Worm (Caenorhabditis elegans) whole organism, L4 larva: ENCODE data around the gene ceh-20.

Experiments
- F44E2.7 ChIP-seq: fragments of 200-800 bp; sonication (Bioruptor generic); IDR thresholded peaks from 2 replicates; pipeline ENCODE4 v2.1.2; 2022; ENCODE audit warnings: missing genetic modification characterization, missing compliant biosample characterization
- T20F7.1 ChIP-seq: fragments of 200-800 bp; sonication (Bioruptor generic); optimal IDR thresholded peaks from 2 replicates; lab custom pipeline; 2018; ENCODE audit warnings: mild to moderate bottlenecking, missing genetic modification characterization, missing compliant biosample characterization
- Y48G9A.11 ChIP-seq: fragments of 200-800 bp; sonication (Bioruptor generic); IDR thresholded peaks from 2 replicates; pipeline ENCODE4 v1.3.6; 2022; ENCODE audit warnings: missing genetic modification reagents, missing genetic modification characterization, missing compliant biosample characterization
- aha-1 ChIP-seq: fragments of 150-350 bp; peaks from one replicate; lab custom pipeline; 2014; ENCODE audit warnings: missing biosample characterization, missing genetic modification characterization
- attf-4 ChIP-seq: sonication (generic microtip); optimal IDR thresholded peaks from 3 replicates; lab custom pipeline; 2017; ENCODE audit warnings: missing biosample characterization, missing genetic modification characterization
- ceh-28 ChIP-seq: fragments of 150-350 bp; optimal IDR thresholded peaks from 2 replicates; lab custom pipeline; 2014; ENCODE audit warnings: missing biosample characterization, missing genetic modification reagents, missing genetic modification characterization
- ceh-44 ChIP-seq: fragments of 200-800 bp; sonication (Bioruptor generic); IDR thresholded peaks from 2 replicates; pipeline ENCODE4 v1.3.6; 2022; ENCODE audit warnings: missing genetic modification reagents, missing genetic modification characterization, missing compliant biosample characterization
- daf-16 ChIP-seq, 3 experiments: sonication (generic microtip); optimal IDR thresholded peaks; 2 replicates each; lab custom pipeline; 2016 to 2017; ENCODE audit warnings: missing genetic modification characterization in 3 of 3, missing genetic modification reagents in 3 of 3, mild to moderate bottlenecking in 2 of 3, missing compliant biosample characterization in 2 of 3, missing biosample characterization in 1 of 3, moderate library complexity in 1 of 3
- dmd-6 ChIP-seq: fragments of 200-800 bp; sonication (Bioruptor generic); IDR thresholded peaks from 2 replicates; pipeline ENCODE4 v1.3.6; 2022; ENCODE audit warnings: missing genetic modification reagents, missing genetic modification characterization, missing compliant biosample characterization
- dmd-9 ChIP-seq: fragments of 200-800 bp; sonication (Bioruptor generic); IDR thresholded peaks from 2 replicates; pipeline ENCODE4 v1.3.6; 2022; ENCODE audit warnings: missing genetic modification reagents, missing genetic modification characterization, missing compliant biosample characterization
- dpl-1 ChIP-seq: fragments of 150-350 bp; optimal IDR thresholded peaks from 2 replicates; lab custom pipeline; 2014; ENCODE audit warnings: missing biosample characterization, missing genetic modification reagents, missing genetic modification characterization
- dve-1 ChIP-seq: sonication (generic microtip); optimal IDR thresholded peaks from 2 replicates; lab custom pipeline; 2017; ENCODE audit warnings: antibody characterized with exemption, mild to moderate bottlenecking, missing genetic modification characterization, missing compliant biosample characterization; ENCODE audit not compliant: insufficient read depth
- egl-27 ChIP-seq: sonication (generic microtip); optimal IDR thresholded peaks from 3 replicates; lab custom pipeline; 2017; ENCODE audit warnings: missing biosample characterization, missing genetic modification reagents, missing genetic modification characterization
- egl-43 ChIP-seq: fragments of 200-800 bp; sonication (Bioruptor generic); IDR thresholded peaks from 2 replicates; pipeline ENCODE4 v1.3.6; 2022; ENCODE audit warnings: missing genetic modification reagents, missing genetic modification characterization, missing compliant biosample characterization
- hif-1 ChIP-seq, 2 experiments: sonication (generic microtip); optimal IDR thresholded peaks; 2 replicates each; lab custom pipeline; 2016 to 2017; ENCODE audit warnings: missing compliant biosample characterization in 2 of 2, missing genetic modification characterization in 2 of 2, missing genetic modification reagents in 2 of 2, missing genotype in 2 of 2, mild to moderate bottlenecking in 1 of 2
- hlh-11 ChIP-seq: fragments of 200-800 bp; sonication (Bioruptor generic); optimal IDR thresholded peaks from 2 replicates; lab custom pipeline; 2018; ENCODE audit warnings: mild to moderate bottlenecking, missing genetic modification characterization, missing compliant biosample characterization
- hlh-30 ChIP-seq: sonication (generic microtip); optimal IDR thresholded peaks from 2 replicates; lab custom pipeline; 2017; ENCODE audit warnings: antibody characterized with exemption, mild to moderate bottlenecking, missing genetic modification characterization, missing compliant biosample characterization; ENCODE audit not compliant: insufficient read depth
- lin-13 ChIP-seq: fragments of 150-350 bp; optimal IDR thresholded peaks from 2 replicates; lab custom pipeline; 2014; ENCODE audit warnings: missing biosample characterization, missing genetic modification reagents, missing genetic modification characterization
- lin-39 ChIP-seq: fragments of 150-350 bp; optimal IDR thresholded peaks from 2 replicates; lab custom pipeline; 2014; ENCODE audit warnings: missing biosample characterization, missing genetic modification reagents, missing genetic modification characterization
- lsy-2 ChIP-seq, 2 experiments: fragments of 150-350 bp in 1 of 2; sonication (generic microtip) in 1 of 2; optimal IDR thresholded peaks; 2 replicates each; lab custom pipeline; 2014 to 2017; ENCODE audit warnings: missing biosample characterization in 2 of 2, missing genetic modification characterization in 2 of 2
- madf-5 ChIP-seq, 2 experiments: fragments of 200-800 bp; sonication (Bioruptor generic); IDR thresholded peaks; 2 replicates each; pipeline ENCODE4 v1.3.6; 2022; ENCODE audit warnings: missing compliant biosample characterization in 2 of 2, missing genetic modification characterization in 2 of 2
- mep-1 ChIP-seq: fragments of 150-350 bp; sonication (generic microtip); optimal IDR thresholded peaks from 3 replicates; lab custom pipeline; 2014; ENCODE audit warnings: missing biosample characterization, missing genetic modification characterization
- mes-2 ChIP-seq: sonication (generic microtip); optimal IDR thresholded peaks from 2 replicates; lab custom pipeline; 2016; ENCODE audit warnings: missing genotype, mild to moderate bottlenecking, missing genetic modification characterization, missing compliant biosample characterization; ENCODE audit not compliant: poor library complexity, severe bottlenecking
- mxl-2 ChIP-seq: fragments of 200-800 bp; sonication (Bioruptor generic); conservative IDR thresholded peaks from 2 replicates; pipeline ENCODE4 v1.3.6; 2022; ENCODE audit warnings: missing genetic modification reagents, missing genetic modification characterization, missing compliant biosample characterization
- mxl-3 ChIP-seq: fragments of 200-800 bp; sonication (Bioruptor generic); optimal IDR thresholded peaks from 2 replicates; lab custom pipeline; 2018; ENCODE audit warnings: mild to moderate bottlenecking, missing genetic modification characterization, missing compliant biosample characterization
- nhr-102 ChIP-seq: sonication (generic microtip); optimal IDR thresholded peaks from 2 replicates; lab custom pipeline; 2016; ENCODE audit warnings: mild to moderate bottlenecking, missing genetic modification characterization, moderate library complexity, missing compliant biosample characterization
- nhr-11 ChIP-seq: fragments of 150-350 bp; optimal IDR thresholded peaks from 2 replicates; lab custom pipeline; 2014; ENCODE audit warnings: missing biosample characterization, missing genetic modification characterization
- nhr-25 ChIP-seq: sonication (generic microtip); optimal IDR thresholded peaks from 2 replicates; lab custom pipeline; 2017; ENCODE audit warnings: missing genetic modification characterization, mild to moderate bottlenecking, missing compliant biosample characterization, antibody characterized with exemption, moderate library complexity, borderline replicate concordance; ENCODE audit not compliant: insufficient read depth
- nhr-28 ChIP-seq: fragments of 150-350 bp; optimal IDR thresholded peaks from 2 replicates; lab custom pipeline; 2014; ENCODE audit warnings: missing biosample characterization, missing genetic modification characterization
- nhr-48 ChIP-seq: sonication (generic microtip); optimal IDR thresholded peaks from 2 replicates; lab custom pipeline; 2016; ENCODE audit warnings: mild to moderate bottlenecking, missing genetic modification characterization, missing compliant biosample characterization
- php-3 ChIP-seq: fragments of 200-800 bp; sonication (Bioruptor generic); IDR thresholded peaks from 2 replicates; pipeline ENCODE4 v1.3.6; 2022; ENCODE audit warnings: missing genetic modification reagents, missing genetic modification characterization, missing compliant biosample characterization
- pqm-1 ChIP-seq: sonication (generic microtip); optimal IDR thresholded peaks from 2 replicates; lab custom pipeline; 2017; ENCODE audit warnings: missing biosample characterization, missing genetic modification characterization
- rbr-2 ChIP-seq: sonication (generic microtip); optimal IDR thresholded peaks from 2 replicates; lab custom pipeline; 2016; ENCODE audit warnings: missing genotype, missing genetic modification characterization, missing compliant biosample characterization
- saeg-2 ChIP-seq: fragments of 200-800 bp; sonication (Bioruptor generic); IDR thresholded peaks from 2 replicates; pipeline ENCODE4 v1.3.6; 2022; ENCODE audit warnings: missing genetic modification reagents, missing genetic modification characterization, missing compliant biosample characterization
- skn-1 ChIP-seq: fragments of 150-350 bp; optimal IDR thresholded peaks from 2 replicates; lab custom pipeline; 2014; ENCODE audit warnings: missing biosample characterization, missing genetic modification characterization
- snpc-4 ChIP-seq: fragments of 150-350 bp; optimal IDR thresholded peaks from 2 replicates; lab custom pipeline; 2014; ENCODE audit warnings: missing biosample characterization, missing genetic modification characterization
- zag-1 ChIP-seq: fragments of 150-350 bp; optimal IDR thresholded peaks from 2 replicates; lab custom pipeline; 2014; ENCODE audit warnings: missing biosample characterization, missing genetic modification characterization
- zfp-2 ChIP-seq: sonication (generic microtip); optimal IDR thresholded peaks from 2 replicates; lab custom pipeline; 2016; ENCODE audit warnings: mild to moderate bottlenecking, missing genetic modification characterization, missing compliant biosample characterization
- zip-11 ChIP-seq: fragments of 200-800 bp; sonication (Bioruptor generic); IDR thresholded peaks from 2 replicates; pipeline ENCODE4 v1.3.6; 2022; ENCODE audit warnings: missing genetic modification characterization, missing compliant biosample characterization
- ztf-7 ChIP-seq: fragments of 150-350 bp; optimal IDR thresholded peaks from 2 replicates; lab custom pipeline; 2014; ENCODE audit warnings: missing biosample characterization, missing genetic modification characterization

Gene ceh-20

ce11 chrIII:6961167-6961566, 18.5 kb upstream of the ceh-20 start (continued):
- TF ChIP-seq mxl-2 (GFP tag; lab: Robert Waterston, UW), result no peak
- no peak for TF ChIP-seq zag-1 (tag; lab: Kevin White, UChicago)
- TF ChIP-seq zfp-2, result no peak
- peak; percentile 57 for TF ChIP-seq dve-1 (tag; lab: Kevin White, UChicago)
- TF ChIP-seq Y48G9A.11 (GFP tag; lab: Robert Waterston, UW), result peak; percentile 63; the same call in 1 of the 2 replicates
- peak; percentile 60 for TF ChIP-seq aha-1 (tag; lab: Kevin White, UChicago)
- peak; percentile 53 for TF ChIP-seq mes-2 (tag; lab: Kevin White, UChicago)
- TF ChIP-seq lin-13 (GFP tag; lab: Kevin White, UChicago), result peak; percentile 2

ce11 chrIII:6961937-6962504, 17.7 kb upstream of the ceh-20 start, which contains the start of the genes rpn-6.1 and F57B9.1:
Gene rpn-6.1, minus strand, starts transcription at chrIII:6962001.
Gene F57B9.1, plus strand, starts transcription at chrIII:6962090.
- TF ChIP-seq lsy-2 (tag; optimal IDR thresholded peaks at IDR 0.05; lab: Kevin White, UChicago) (peak in 1 of 2 experiments; percentile 78), hlh-11 (tag; lab: Kevin White, UChicago) (peak; percentile 78), daf-16 (GFP tag; optimal IDR thresholded peaks at IDR 0.05; lab: Kevin White, UChicago) (peak in 1 of 2 experiments; percentile 72), daf-16 (tag; optimal IDR thresholded peaks at IDR 0.05; lab: Kevin White, UChicago) (peak; percentile 55), dmd-6 (peak; percentile 38), ceh-28 (no peak), saeg-2 (GFP tag; lab: Robert Waterston, UW) (no peak), ztf-7 (tag; lab: Kevin White, UChicago) (peak; percentile 28), attf-4 (tag; lab: Kevin White, UChicago) (no peak), egl-27 (no peak), rbr-2 (no peak), lin-39 (no peak), pqm-1 (tag; lab: Kevin White, UChicago) (peak; percentile 44), mxl-3 (GFP tag; lab: Kevin White, UChicago) (no peak), dmd-9 (GFP tag; lab: Robert Waterston, UW) (no peak), hif-1 (tag; optimal IDR thresholded peaks at IDR 0.05; lab: Kevin White, UChicago) (peak; percentile 62 to 97), mxl-2 (GFP tag; lab: Robert Waterston, UW) (no peak), madf-5 (GFP tag; IDR thresholded peaks at IDR 0.05; lab: Robert Waterston, UW) (no peak), php-3 (GFP tag; lab: Robert Waterston, UW) (no peak), skn-1 (tag; lab: Kevin White, UChicago) (no peak), dve-1 (tag; lab: Kevin White, UChicago) (peak; percentile 55), hlh-30 (peak; percentile 87), F44E2.7 (GFP tag; lab: Robert Waterston, UW) (no peak), nhr-102 (tag; lab: Kevin White, UChicago) (no peak), T20F7.1 (GFP tag; lab: Kevin White, UChicago) (peak; percentile 71), Y48G9A.11 (GFP tag; lab: Robert Waterston, UW) (no peak), nhr-28 (tag; lab: Kevin White, UChicago) (peak; percentile 68), egl-43 (GFP tag; lab: Robert Waterston, UW) (no peak), dpl-1 (GFP tag; lab: Kevin White, UChicago) (no peak), nhr-25 (tag; lab: Kevin White, UChicago) (no peak), aha-1 (tag; lab: Kevin White, UChicago) (peak; percentile 12), mep-1 (peak; percentile 10), ceh-44 (GFP tag; lab: Robert Waterston, UW) (no peak), nhr-48 (tag; lab: Kevin White, UChicago) (peak; percentile 5), zip-11 (GFP tag; lab: Robert Waterston, UW) (no peak), nhr-11 (tag; lab: Kevin White, UChicago) (no peak), mes-2 (tag; lab: Kevin White, UChicago) (peak; percentile 23), snpc-4 (no peak)
